Fruit fly (Drosophila melanogaster) whole organism, embryonic: ENCODE measurements around the gene Bfc.

ENCODE experiments used
- ATbp ChIP-seq: fragments of 200-800 bp; sonication (Bioruptor generic); optimal IDR thresholded peaks from 2 replicates; lab custom pipeline; 2017; ENCODE audit warnings: missing biosample characterization, mild to moderate bottlenecking, missing genetic modification characterization, missing genetic modification reagents
- CG10321 ChIP-seq: fragments of 200-800 bp; sonication (Bioruptor generic); IDR thresholded peaks from 2 replicates; pipeline ENCODE4 v1.3.6; 2022; ENCODE audit warnings: missing biosample characterization, missing genetic modification characterization
- CG10462 ChIP-seq: fragments of 200-800 bp; sonication (Bioruptor generic); optimal IDR thresholded peaks from 2 replicates; lab custom pipeline; 2016; ENCODE audit warnings: missing biosample characterization, missing genetic modification characterization
- CG11093 ChIP-seq: fragments of 200-800 bp; sonication (Bioruptor generic); IDR thresholded peaks from 3 replicates; pipeline ENCODE4 v1.3.6; 2022; ENCODE audit warnings: missing biosample characterization, missing genetic modification characterization
- CG12659 ChIP-seq: fragments of 200-800 bp; sonication (Bioruptor generic); optimal IDR thresholded peaks from 3 replicates; lab custom pipeline; 2017; ENCODE audit warnings: mild to moderate bottlenecking, missing biosample characterization, missing genetic modification reagents, missing genetic modification characterization
- CG12942 ChIP-seq: fragments of 200-800 bp; sonication (Bioruptor generic); optimal IDR thresholded peaks from 3 replicates; lab custom pipeline; 2016; ENCODE audit warnings: missing biosample characterization, missing genetic modification characterization
- CG13287 ChIP-seq: fragments of 200-800 bp; sonication (Bioruptor generic); IDR thresholded peaks from 2 replicates; pipeline ENCODE4 v1.3.6; 2022; ENCODE audit warnings: missing biosample characterization, missing genetic modification characterization; ENCODE audit not compliant: partially characterized antibody
- CG15073 ChIP-seq: fragments of 200-800 bp; sonication (Bioruptor generic); optimal IDR thresholded peaks from 2 replicates; lab custom pipeline; 2016; ENCODE audit warnings: missing biosample characterization, missing genetic modification characterization
- CG1602 ChIP-seq: fragments of 200-800 bp; sonication (Bioruptor generic); optimal IDR thresholded peaks from 3 replicates; lab custom pipeline; 2016; ENCODE audit warnings: missing biosample characterization, missing genetic modification characterization
- CG18011 ChIP-seq: fragments of 200-800 bp; sonication (Bioruptor generic); optimal IDR thresholded peaks from 2 replicates; lab custom pipeline; 2017; ENCODE audit warnings: missing biosample characterization, missing genetic modification characterization, mild to moderate bottlenecking, moderate library complexity, missing genotype
- CG32532 ChIP-seq: fragments of 200-800 bp; sonication (Bioruptor generic); IDR thresholded peaks from 2 replicates; pipeline ENCODE4 v1.3.6; 2022; ENCODE audit warnings: missing biosample characterization, missing genetic modification characterization
- CG34224 ChIP-seq: fragments of 200-800 bp; sonication (Bioruptor generic); IDR thresholded peaks from 3 replicates; pipeline ENCODE4 v1.3.6; 2022; ENCODE audit warnings: missing biosample characterization, missing genetic modification characterization; ENCODE audit not compliant: partially characterized antibody
- CG34422 ChIP-seq: fragments of 200-800 bp; sonication (Bioruptor generic); IDR thresholded peaks from 3 replicates; pipeline ENCODE4 v1.3.6; 2022; ENCODE audit warnings: missing biosample characterization, missing genetic modification characterization
- CG7357 ChIP-seq: fragments of 200-800 bp; sonication (Bioruptor generic); IDR thresholded peaks from 3 replicates; pipeline ENCODE4 v1.3.6; 2022; ENCODE audit warnings: missing biosample characterization, missing genetic modification characterization
- Deaf1 ChIP-seq: fragments of 200-800 bp; optimal IDR thresholded peaks from 3 replicates; lab custom pipeline; 2019; ENCODE audit warnings: missing biosample characterization, mild to moderate bottlenecking, missing genetic modification characterization, moderate library complexity
- Dll ChIP-seq: fragments of 200-800 bp; sonication (Bioruptor generic); IDR thresholded peaks from 4 replicates; pipeline ENCODE4 v1.3.6; 2022; ENCODE audit warnings: missing biosample characterization, missing genetic modification characterization; ENCODE audit not compliant: partially characterized antibody
- Dref ChIP-seq: fragments of 200-800 bp; sonication (Bioruptor generic); IDR thresholded peaks from 2 replicates; pipeline ENCODE4 v1.3.6; 2022; ENCODE audit warnings: missing biosample characterization, missing genetic modification characterization
- E2f2 ChIP-seq: fragments of 200-800 bp; sonication (Bioruptor generic); IDR thresholded peaks from 2 replicates; pipeline ENCODE4 v1.3.6; 2022; ENCODE audit warnings: missing biosample characterization, missing genetic modification characterization
- Ets97D ChIP-seq: fragments of 200-800 bp; sonication (Bioruptor generic); optimal IDR thresholded peaks from 3 replicates; lab custom pipeline; 2016; ENCODE audit warnings: missing biosample characterization, missing genetic modification characterization
- Fer1 ChIP-seq: fragments of 200-800 bp; sonication (Bioruptor generic); optimal IDR thresholded peaks from 2 replicates; lab custom pipeline; 2017; ENCODE audit warnings: missing biosample characterization, mild to moderate bottlenecking, missing genetic modification characterization
- H15 ChIP-seq: fragments of 200-800 bp; sonication (Bioruptor generic); IDR thresholded peaks from 3 replicates; pipeline ENCODE4 v1.3.6; 2022; ENCODE audit warnings: missing biosample characterization, missing genetic modification characterization
- Hey ChIP-seq: fragments of 200-800 bp; sonication (Bioruptor generic); optimal IDR thresholded peaks from 3 replicates; lab custom pipeline; 2018; ENCODE audit warnings: missing biosample characterization, mild to moderate bottlenecking, missing genetic modification characterization
- Jarid2 ChIP-seq: fragments of 200-800 bp; sonication (Bioruptor generic); optimal IDR thresholded peaks from 3 replicates; lab custom pipeline; 2017; ENCODE audit warnings: mild to moderate bottlenecking, missing biosample characterization, missing genetic modification reagents, missing genetic modification characterization
- MBD-R2 ChIP-seq: fragments of 200-800 bp; sonication (Bioruptor generic); IDR thresholded peaks from 2 replicates; pipeline ENCODE4 v1.3.6; 2022; ENCODE audit warnings: missing biosample characterization, missing genetic modification characterization
- Rfx ChIP-seq: fragments of 200-800 bp; sonication (Bioruptor generic); IDR thresholded peaks from 2 replicates; pipeline ENCODE4 v1.3.6; 2022; ENCODE audit warnings: missing biosample characterization, missing genetic modification characterization
- Sry-β ChIP-seq: fragments of 200-800 bp; sonication (Bioruptor generic); optimal IDR thresholded peaks from 2 replicates; lab custom pipeline; 2018; ENCODE audit warnings: missing biosample characterization, mild to moderate bottlenecking, missing genetic modification characterization, moderate library complexity
- Sry-δ ChIP-seq: fragments of 200-800 bp; sonication (Bioruptor generic); optimal IDR thresholded peaks from 2 replicates; lab custom pipeline; 2016; ENCODE audit warnings: missing biosample characterization, missing genetic modification characterization
- Trl ChIP-seq, 3 experiments: fragments of >200 bp in 2 of 3; fragments of 200-800 bp in 1 of 3; sonication (Bioruptor generic) in 1 of 3; optimal IDR thresholded peaks; 2 replicates in 1 of 3; 3 replicates in 2 of 3; lab custom pipeline; 2016 to 2017; ENCODE audit warnings: missing biosample characterization in 1 of 3, missing genetic modification characterization in 1 of 3
- caup ChIP-seq: fragments of 200-800 bp; sonication (Bioruptor generic); optimal IDR thresholded peaks from 3 replicates; lab custom pipeline; 2017; ENCODE audit warnings: missing biosample characterization, mild to moderate bottlenecking, missing genetic modification characterization, moderate library complexity; ENCODE audit not compliant: severe bottlenecking
- chinmo ChIP-seq: fragments of 200-800 bp; sonication (Bioruptor generic); IDR thresholded peaks from 4 replicates; pipeline ENCODE4 v1.3.6; 2022; ENCODE audit warnings: missing biosample characterization, missing genetic modification characterization; ENCODE audit not compliant: partially characterized antibody
- chm ChIP-seq: fragments of 200-800 bp; sonication (Bioruptor generic); IDR thresholded peaks from 2 replicates; pipeline ENCODE4 v1.3.6; 2022; ENCODE audit warnings: missing biosample characterization, missing genetic modification characterization
- corto ChIP-seq: fragments of 200-800 bp; sonication (Bioruptor generic); optimal IDR thresholded peaks from 2 replicates; lab custom pipeline; 2016; ENCODE audit warnings: missing biosample characterization, mild to moderate bottlenecking, missing genetic modification characterization, moderate library complexity
- eyg ChIP-seq: fragments of 200-800 bp; sonication (Bioruptor generic); optimal IDR thresholded peaks from 3 replicates; lab custom pipeline; 2016; ENCODE audit warnings: missing biosample characterization, missing genetic modification characterization
- grn ChIP-seq: fragments of 200-800 bp; sonication (Bioruptor generic); optimal IDR thresholded peaks from 3 replicates; lab custom pipeline; 2017; ENCODE audit warnings: missing biosample characterization, missing genetic modification characterization
- gro ChIP-seq: fragments of 200-800 bp; sonication (Bioruptor generic); optimal IDR thresholded peaks from 2 replicates; lab custom pipeline; 2016; ENCODE audit warnings: missing biosample characterization, missing genetic modification characterization
- jing ChIP-seq: fragments of 200-800 bp; sonication (Bioruptor generic); optimal IDR thresholded peaks from 2 replicates; lab custom pipeline; 2018; ENCODE audit warnings: missing biosample characterization, mild to moderate bottlenecking, missing genetic modification characterization
- lov ChIP-seq, 2 experiments: fragments of 200-800 bp in 1 of 2; fragments of >200 bp in 1 of 2; sonication (Bioruptor generic) in 1 of 2; IDR thresholded peaks in 1 of 2; optimal IDR thresholded peaks in 1 of 2; 2 replicates in 1 of 2; 3 replicates in 1 of 2; pipeline versions ENCODE4 v1.3.6 to Lab custom; 2017 to 2022; ENCODE audit warnings: missing biosample characterization in 1 of 2, missing genetic modification characterization in 1 of 2
- otp ChIP-seq: fragments of 200-800 bp; sonication (Bioruptor generic); IDR thresholded peaks from 3 replicates; pipeline ENCODE4, ENCODE4 v1.3.6; 2022; ENCODE audit warnings: missing biosample characterization, missing genetic modification characterization
- p53 ChIP-seq: fragments of 200-800 bp; sonication (Bioruptor generic); optimal IDR thresholded peaks from 2 replicates; lab custom pipeline; 2016; ENCODE audit warnings: missing biosample characterization, missing genetic modification characterization
- pan ChIP-seq, 4 experiments: fragments of >200 bp in 3 of 4; fragments of 200-800 bp in 1 of 4; sonication (Bioruptor generic) in 1 of 4; optimal IDR thresholded peaks in 3 of 4; IDR thresholded peaks in 1 of 4; 2 replicates each; pipeline versions ENCODE4 v1.3.6 to Lab custom; 2017 to 2022; ENCODE audit warnings: missing biosample characterization in 2 of 4, missing genetic modification characterization in 2 of 4, mixed read lengths in 1 of 4
- pho ChIP-seq: fragments of 200-800 bp; sonication (Bioruptor generic); optimal IDR thresholded peaks from 2 replicates; lab custom pipeline; 2016; ENCODE audit warnings: missing biosample characterization, missing genetic modification characterization
- phol ChIP-seq: fragments of 200-800 bp; sonication (Bioruptor generic); optimal IDR thresholded peaks from 3 replicates; lab custom pipeline; 2018; ENCODE audit warnings: missing biosample characterization, mild to moderate bottlenecking, missing genetic modification characterization, moderate library complexity
- psq ChIP-seq: fragments of 200-800 bp; sonication (Bioruptor generic); optimal IDR thresholded peaks from 2 replicates; lab custom pipeline; 2017; ENCODE audit warnings: missing biosample characterization, missing genetic modification characterization
- pzg ChIP-seq: fragments of 200-800 bp; sonication (Bioruptor generic); optimal IDR thresholded peaks from 3 replicates; lab custom pipeline; 2018; ENCODE audit warnings: missing biosample characterization, mild to moderate bottlenecking, missing genetic modification characterization, moderate library complexity
- sens ChIP-seq: fragments of 200-800 bp; sonication (Bioruptor generic); peaks from one replicate; lab custom pipeline; 2016; ENCODE audit warnings: missing biosample characterization, missing genetic modification characterization
- slbo ChIP-seq: fragments of 200-800 bp; sonication (Bioruptor generic); IDR thresholded peaks from 2 replicates; pipeline ENCODE4 v1.3.6; 2022; ENCODE audit warnings: missing biosample characterization, missing genetic modification characterization
- sna ChIP-seq: fragments of 200-800 bp; sonication (Bioruptor generic); IDR thresholded peaks from 2 replicates; pipeline ENCODE4 v1.3.6; 2022; ENCODE audit warnings: missing biosample characterization, missing genetic modification characterization; ENCODE audit not compliant: partially characterized antibody
- tin ChIP-seq: fragments of 200-800 bp; sonication (Bioruptor generic); optimal IDR thresholded peaks from 3 replicates; lab custom pipeline; 2016; ENCODE audit warnings: missing biosample characterization, missing genetic modification characterization

Bfc gene

DNA sequence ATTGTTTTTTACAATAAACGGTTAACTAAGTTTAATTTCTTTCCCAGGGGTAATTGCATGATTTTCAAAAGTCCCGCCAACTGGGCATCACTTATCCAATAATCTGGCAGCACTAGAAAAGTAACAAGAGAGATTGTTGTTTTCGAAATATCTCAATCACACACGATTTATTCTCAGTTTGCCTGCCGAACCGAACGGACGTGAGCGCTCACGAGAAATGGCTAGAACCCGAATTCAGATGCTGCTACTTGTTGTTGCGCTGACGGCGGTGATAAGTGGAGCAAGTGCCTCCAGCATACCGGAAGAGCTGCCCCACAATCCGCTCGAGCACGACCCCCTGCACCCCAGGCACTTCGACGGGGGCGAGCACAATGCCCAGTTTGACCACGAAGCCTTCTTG lies 48.0 kb downstream of the Bfc start, which contains the start of gene scf (continued):
- TF ChIP-seq CG11093 (GFP tag; lab: Robert Waterston, UW) (no peak), otp (peak; percentile 12; the same call in 1 of the 3 replicates), Dll (peak; percentile 58; the same call in 3 of the 4 replicates), ATbp (no peak), jing (no peak), slbo (GFP tag; lab: Robert Waterston, UW) (peak; percentile 40), CG10321 (no peak), phol (tag; lab: Kevin White, UChicago) (peak; percentile 4), CG13287 (GFP tag; lab: Robert Waterston, UW) (peak; percentile 63), chm (GFP tag; lab: Robert Waterston, UW) (peak; percentile 63; the same call in 1 of the 2 replicates), CG1602 (GFP tag; lab: Kevin White, UChicago) (no peak), tin (GFP tag; lab: Kevin White, UChicago) (no peak), Sry-β (GFP tag; lab: Kevin White, UChicago) (peak; percentile 88), eyg (GFP tag; lab: Kevin White, UChicago) (no peak), E2f2 (GFP tag; lab: Robert Waterston, UW) (peak; percentile 96), H15 (GFP tag; lab: Robert Waterston, UW) (0 out of 3 replicates have a peak, but pooled peaks have one; percentile 33), CG10462 (GFP tag; lab: Kevin White, UChicago) (no peak), Jarid2 (peak; percentile 80), CG15073 (GFP tag; lab: Kevin White, UChicago) (no peak), corto (no peak), Rfx (peak; percentile 59), psq (GFP tag; lab: Kevin White, UChicago) (no peak), pan (optimal IDR thresholded peaks at IDR 0.05; lab: Kevin White, UChicago) (no peak), pan (GFP tag; optimal IDR thresholded peaks at IDR 0.05 in 1 of 2, IDR thresholded peaks at IDR 0.05 in 1 of 2) (peak in 1 of 2 experiments; percentile 37), lov (optimal IDR thresholded peaks at IDR 0.05; lab: Kevin White, UChicago) (no peak), lov (GFP tag; IDR thresholded peaks at IDR 0.05; lab: Robert Waterston, UW) (peak; percentile 54; the same call in 1 of the 3 replicates), Dref (0 out of 2 replicates have a peak, but pooled peaks have one; percentile 1), chinmo (peak; percentile 63; the same call in 2 of the 4 replicates), Sry-δ (GFP tag; lab: Kevin White, UChicago) (peak; percentile 44), caup (GFP tag; lab: Kevin White, UChicago) (no peak), Hey (tag; lab: Kevin White, UChicago) (no peak), sens (peak; percentile 70), p53 (GFP tag; lab: Kevin White, UChicago) (peak; percentile 2), CG18011 (no peak), Fer1 (peak; percentile 35), CG32532 (GFP tag; lab: Robert Waterston, UW) (0 out of 2 replicates have a peak, but pooled peaks have one; percentile 52), CG7357 (peak; percentile 53; the same call in 2 of the 3 replicates), CG34422 (GFP tag; lab: Robert Waterston, UW) (peak; percentile 73; the same call in 2 of the 3 replicates), Trl (optimal IDR thresholded peaks at IDR 0.05; lab: Kevin White, UChicago) (peak in 1 of 2 experiments; percentile 34), Trl (GFP tag; optimal IDR thresholded peaks at IDR 0.05; lab: Kevin White, UChicago) (peak; percentile 9), pho (no peak), CG12942 (GFP tag; lab: Kevin White, UChicago) (no peak), grn (GFP tag; lab: Kevin White, UChicago) (no peak), Ets97D (no peak), MBD-R2 (peak; percentile 27), gro (peak; percentile 60), sna (GFP tag; lab: Robert Waterston, UW) (peak; percentile 15; the same call in 1 of the 2 replicates), Deaf1 (tag; lab: Kevin White, UChicago) (peak; percentile 78), CG12659 (peak; percentile 2), pzg (GFP tag; lab: Kevin White, UChicago) (peak; percentile 59), CG34224 (GFP tag; lab: Robert Waterston, UW) (peak; percentile 50)
